Worm (Caenorhabditis elegans) whole organism, L1 larva: ENCODE results near the gene C38C3.4.

Experiments
- hlh-17 ChIP-seq: fragments of 200-800 bp; sonication (Bioruptor generic); optimal IDR thresholded peaks from 2 replicates; lab custom pipeline; 2018; ENCODE audit warnings: missing genetic modification characterization, mild to moderate bottlenecking, missing compliant biosample characterization, moderate library complexity, borderline replicate concordance
- lin-15B ChIP-seq: fragments of 150-350 bp; sonication (generic microtip); optimal IDR thresholded peaks from 3 replicates; lab custom pipeline; 2014; ENCODE audit warnings: missing biosample characterization, missing genetic modification characterization
- lsy-2 ChIP-seq, 2 experiments: fragments of 150-350 bp; optimal IDR thresholded peaks; 2 replicates each; lab custom pipeline; 2014; ENCODE audit warnings: missing biosample characterization in 2 of 2, missing genetic modification characterization in 2 of 2
- nhr-28 ChIP-seq: fragments of 150-350 bp; optimal IDR thresholded peaks from 2 replicates; lab custom pipeline; 2014; ENCODE audit warnings: missing biosample characterization, missing genetic modification characterization
- skn-1 ChIP-seq: fragments of 150-350 bp; optimal IDR thresholded peaks from 2 replicates; lab custom pipeline; 2014; ENCODE audit warnings: missing biosample characterization, missing genetic modification characterization
- ztf-11 ChIP-seq, 2 experiments: sonication (generic microtip); optimal IDR thresholded peaks; 2 replicates each; lab custom pipeline; 2016 to 2017; ENCODE audit warnings: missing genetic modification characterization in 2 of 2, missing biosample characterization in 1 of 2, missing compliant biosample characterization in 1 of 2

- TF ChIP-seq lsy-2 (tag; optimal IDR thresholded peaks at IDR 0.05; lab: Kevin White, UChicago) (no peak), nhr-28 (no peak), ztf-11 (tag; optimal IDR thresholded peaks at IDR 0.05; lab: Kevin White, UChicago) (no peak), hlh-17 (GFP tag; lab: Kevin White, UChicago) (no peak), skn-1 (tag; lab: Kevin White, UChicago) (no peak), lin-15B (tag; lab: Kevin White, UChicago) (no peak)
Observed at ce11 chrV:1476841-1477240, 5.0 kb upstream of the C38C3.4 start.
